Worm (Caenorhabditis elegans) whole organism, L1 larva: ENCODE measurements around the gene clec-88.

Experiments
- C04F5.9 ChIP-seq: sonication (generic microtip); optimal IDR thresholded peaks from 2 replicates; lab custom pipeline; 2016; ENCODE audit warnings: missing genetic modification characterization, missing compliant biosample characterization
- F16B12.6 ChIP-seq: fragments of 150-350 bp; optimal IDR thresholded peaks from 2 replicates; lab custom pipeline; 2014; ENCODE audit warnings: missing biosample characterization, missing genetic modification characterization
- alr-1 ChIP-seq: fragments of 200-800 bp; sonication (Bioruptor generic); optimal IDR thresholded peaks from 2 replicates; lab custom pipeline; 2018; ENCODE audit warnings: borderline replicate concordance, mild to moderate bottlenecking, missing genetic modification characterization, missing compliant biosample characterization
- blmp-1 ChIP-seq: fragments of 150-350 bp; optimal IDR thresholded peaks from 2 replicates; lab custom pipeline; 2014; ENCODE audit warnings: missing biosample characterization, missing genetic modification characterization
- ceh-8 ChIP-seq: fragments of 200-800 bp; sonication (Bioruptor generic); optimal IDR thresholded peaks from 2 replicates; lab custom pipeline; 2018; ENCODE audit warnings: mild to moderate bottlenecking, missing genetic modification characterization, moderate library complexity, missing compliant biosample characterization
- ceh-82 ChIP-seq, 3 experiments: fragments of 150-350 bp in 1 of 3; sonication (generic microtip) in 2 of 3; optimal IDR thresholded peaks; 2 replicates each; lab custom pipeline; 2014 to 2017; ENCODE audit warnings: missing biosample characterization in 3 of 3, missing genetic modification characterization in 3 of 3
- ceh-90 ChIP-seq: sonication (generic microtip); optimal IDR thresholded peaks from 2 replicates; lab custom pipeline; 2016; ENCODE audit warnings: missing genetic modification characterization, missing compliant biosample characterization
- ces-1 ChIP-seq: fragments of 150-350 bp; optimal IDR thresholded peaks from 2 replicates; lab custom pipeline; 2014; ENCODE audit warnings: missing biosample characterization, missing genetic modification reagents, missing genetic modification characterization
- dpl-1 ChIP-seq, 3 experiments: fragments of 150-350 bp in 2 of 3; sonication (generic microtip) in 1 of 3; optimal IDR thresholded peaks; 2 replicates each; lab custom pipeline; 2014 to 2017; ENCODE audit warnings: missing biosample characterization in 3 of 3, missing genetic modification characterization in 3 of 3, missing genetic modification reagents in 3 of 3
- efl-1 ChIP-seq, 4 experiments: fragments of 150-350 bp; optimal IDR thresholded peaks in 3 of 4; peaks in 1 of 4; 1 replicate in 1 of 4; 2 replicates in 3 of 4; lab custom pipeline; 2014; ENCODE audit warnings: missing biosample characterization in 2 of 4, missing genetic modification characterization in 2 of 4, missing genetic modification reagents in 2 of 4
- efl-3 ChIP-seq: fragments of 200-800 bp; sonication (Bioruptor generic); optimal IDR thresholded peaks from 2 replicates; lab custom pipeline; 2018; ENCODE audit warnings: mild to moderate bottlenecking, missing genetic modification characterization, missing compliant biosample characterization
- egl-13 ChIP-seq: sonication (generic microtip); optimal IDR thresholded peaks from 2 replicates; lab custom pipeline; 2016; ENCODE audit warnings: missing genotype, missing genetic modification reagents, missing genetic modification characterization, missing compliant biosample characterization
- egl-27 ChIP-seq, 2 experiments: fragments of 150-350 bp in 1 of 2; sonication (generic microtip); optimal IDR thresholded peaks; 3 replicates each; lab custom pipeline; 2017 to 2018; ENCODE audit warnings: missing biosample characterization in 2 of 2, missing genetic modification characterization in 2 of 2, missing genetic modification reagents in 2 of 2
- elt-2 ChIP-seq: sonication (generic microtip); optimal IDR thresholded peaks from 2 replicates; lab custom pipeline; 2016; ENCODE audit warnings: missing genetic modification characterization, mild to moderate bottlenecking, inconsistent platforms, missing compliant biosample characterization, missing genetic modification reagents
- ets-5 ChIP-seq: fragments of 200-800 bp; sonication (Bioruptor generic); IDR thresholded peaks from 2 replicates; pipeline ENCODE4 v1.3.6; 2022; ENCODE audit warnings: missing genetic modification characterization, missing compliant biosample characterization
- fkh-8 ChIP-seq: sonication (generic microtip); optimal IDR thresholded peaks from 2 replicates; lab custom pipeline; 2016; ENCODE audit warnings: mild to moderate bottlenecking, missing genetic modification characterization, missing compliant biosample characterization
- hpl-2 ChIP-seq: fragments of 150-350 bp; optimal IDR thresholded peaks from 2 replicates; lab custom pipeline; 2014; ENCODE audit warnings: missing biosample characterization, missing genetic modification reagents, missing genetic modification characterization
- isw-1 ChIP-seq: fragments of 200-800 bp; sonication (Bioruptor generic); IDR thresholded peaks from 2 replicates; pipeline ENCODE4 v1.3.6; 2022; ENCODE audit warnings: missing genetic modification characterization, missing compliant biosample characterization
- lin-13 ChIP-seq: fragments of 150-350 bp; optimal IDR thresholded peaks from 2 replicates; lab custom pipeline; 2014; ENCODE audit warnings: missing biosample characterization, missing genetic modification reagents, missing genetic modification characterization
- lin-14 ChIP-seq: fragments of 200-800 bp; sonication (Bioruptor generic); optimal IDR thresholded peaks from 2 replicates; lab custom pipeline; 2018; ENCODE audit warnings: mild to moderate bottlenecking, missing genetic modification characterization, moderate library complexity, missing compliant biosample characterization
- lin-35 ChIP-seq, 2 experiments: fragments of 150-350 bp; optimal IDR thresholded peaks; 2 replicates each; lab custom pipeline; 2014; ENCODE audit warnings: missing biosample characterization in 2 of 2, missing genetic modification characterization in 2 of 2, missing genetic modification reagents in 2 of 2
- lin-39 ChIP-seq: fragments of 150-350 bp; optimal IDR thresholded peaks from 2 replicates; lab custom pipeline; 2014; ENCODE audit warnings: missing biosample characterization, missing genetic modification reagents, missing genetic modification characterization
- lir-3 ChIP-seq: sonication (generic microtip); optimal IDR thresholded peaks from 2 replicates; lab custom pipeline; 2016; ENCODE audit warnings: mild to moderate bottlenecking, missing genetic modification characterization, moderate library complexity, missing compliant biosample characterization; ENCODE audit not compliant: poor library complexity
- mab-9 ChIP-seq: fragments of 200-800 bp; sonication (Bioruptor generic); IDR thresholded peaks from 2 replicates; pipeline ENCODE4 v1.3.6; 2022; ENCODE audit warnings: missing genetic modification reagents, missing genetic modification characterization, missing compliant biosample characterization
- mdl-1 ChIP-seq, 2 experiments: fragments of 150-350 bp; optimal IDR thresholded peaks; 2 replicates each; lab custom pipeline; 2014 to 2017; ENCODE audit warnings: missing biosample characterization in 2 of 2, missing genetic modification characterization in 2 of 2, inconsistent platforms in 1 of 2
- mep-1 ChIP-seq: fragments of 150-350 bp; optimal IDR thresholded peaks from 2 replicates; lab custom pipeline; 2014; ENCODE audit warnings: missing biosample characterization, missing genetic modification characterization
- nhr-11 ChIP-seq: fragments of 150-350 bp; optimal IDR thresholded peaks from 2 replicates; lab custom pipeline; 2014; ENCODE audit warnings: missing biosample characterization, missing genetic modification characterization
- nhr-19 ChIP-seq: fragments of 200-800 bp; sonication (Bioruptor generic); conservative IDR thresholded peaks from 2 replicates; pipeline ENCODE4 v1.3.6; 2022; ENCODE audit warnings: missing genetic modification characterization, missing compliant biosample characterization
- nhr-47 ChIP-seq: sonication (generic microtip); optimal IDR thresholded peaks from 2 replicates; lab custom pipeline; 2016; ENCODE audit warnings: mild to moderate bottlenecking, missing genetic modification characterization, moderate library complexity, missing compliant biosample characterization
- nhr-71 ChIP-seq: sonication (generic microtip); optimal IDR thresholded peaks from 2 replicates; lab custom pipeline; 2016; ENCODE audit warnings: mild to moderate bottlenecking, missing genetic modification characterization, moderate library complexity, missing compliant biosample characterization
- nhr-85 ChIP-seq: sonication (generic microtip); peaks from one replicate; lab custom pipeline; 2016; ENCODE audit warnings: missing genetic modification characterization, inconsistent platforms, missing compliant biosample characterization
- nhr-90 ChIP-seq: sonication (generic microtip); optimal IDR thresholded peaks from 2 replicates; lab custom pipeline; 2016; ENCODE audit warnings: mild to moderate bottlenecking, missing genetic modification characterization, missing compliant biosample characterization; ENCODE audit not compliant: poor library complexity
- pax-3 ChIP-seq: fragments of 200-800 bp; sonication (Bioruptor generic); optimal IDR thresholded peaks from 2 replicates; lab custom pipeline; 2018; ENCODE audit warnings: mild to moderate bottlenecking, missing genetic modification characterization, moderate library complexity, missing compliant biosample characterization
- pqm-1 ChIP-seq: sonication (generic microtip); optimal IDR thresholded peaks from 3 replicates; lab custom pipeline; 2017; ENCODE audit warnings: missing biosample characterization, missing genetic modification characterization
- rnt-1 ChIP-seq: sonication (generic microtip); optimal IDR thresholded peaks from 2 replicates; lab custom pipeline; 2016; ENCODE audit warnings: mild to moderate bottlenecking, missing genetic modification characterization, moderate library complexity, missing compliant biosample characterization
- sox-4 ChIP-seq: sonication (generic microtip); optimal IDR thresholded peaks from 2 replicates; lab custom pipeline; 2016; ENCODE audit warnings: missing genetic modification characterization, missing compliant biosample characterization
- swsn-7 ChIP-seq: sonication (generic microtip); optimal IDR thresholded peaks from 2 replicates; lab custom pipeline; 2016; ENCODE audit warnings: missing genetic modification characterization, missing compliant biosample characterization
- tbx-2 ChIP-seq: sonication (generic microtip); optimal IDR thresholded peaks from 2 replicates; lab custom pipeline; 2016; ENCODE audit warnings: missing genetic modification characterization, missing compliant biosample characterization
- unc-130 ChIP-seq: fragments of 150-350 bp; optimal IDR thresholded peaks from 2 replicates; lab custom pipeline; 2017; ENCODE audit warnings: missing biosample characterization, missing genetic modification characterization, inconsistent platforms
- unc-86 ChIP-seq: sonication (generic microtip); optimal IDR thresholded peaks from 2 replicates; lab custom pipeline; 2016; ENCODE audit warnings: missing genetic modification characterization, missing compliant biosample characterization
- xbp-1 ChIP-seq: sonication (generic microtip); optimal IDR thresholded peaks from 2 replicates; lab custom pipeline; 2016; ENCODE audit warnings: missing genetic modification characterization, missing compliant biosample characterization
- zip-4 ChIP-seq: fragments of 200-800 bp; sonication (Bioruptor generic); optimal IDR thresholded peaks from 2 replicates; lab custom pipeline; 2018; ENCODE audit warnings: mild to moderate bottlenecking, missing genetic modification characterization, moderate library complexity, missing compliant biosample characterization

clec-88 gene

ce11 chrII:6370110-6370509, 4.6 kb downstream of the clec-88 start (continued):
- TF ChIP-seq dpl-1 (GFP tag; optimal IDR thresholded peaks at IDR 0.05; lab: Kevin White, UChicago) (peak; percentile 67 to 79 (median 78)), egl-27 (tag; optimal IDR thresholded peaks at IDR 0.05; lab: Kevin White, UChicago) (peak in 1 of 2 experiments; percentile 6), zip-4 (no peak), C04F5.9 (no peak), lin-13 (peak; percentile 80), nhr-47 (tag; lab: Kevin White, UChicago) (peak; percentile 88), fkh-8 (peak; percentile 88), lir-3 (tag; lab: Kevin White, UChicago) (peak; percentile 47), ceh-8 (GFP tag; lab: Kevin White, UChicago) (peak; percentile 29), nhr-90 (tag; lab: Kevin White, UChicago) (peak; percentile 79), rnt-1 (peak; percentile 89), isw-1 (GFP tag; lab: Robert Waterston, UW) (peak; percentile 85), mab-9 (0 out of 2 replicates have a peak, but pooled peaks have one; percentile 34), hpl-2 (peak; percentile 20), alr-1 (tag; lab: Kevin White, UChicago) (no peak), efl-3 (GFP tag; lab: Kevin White, UChicago) (no peak)
- TF ChIP-seq, all 84 proteins: peak for 50

DNA sequence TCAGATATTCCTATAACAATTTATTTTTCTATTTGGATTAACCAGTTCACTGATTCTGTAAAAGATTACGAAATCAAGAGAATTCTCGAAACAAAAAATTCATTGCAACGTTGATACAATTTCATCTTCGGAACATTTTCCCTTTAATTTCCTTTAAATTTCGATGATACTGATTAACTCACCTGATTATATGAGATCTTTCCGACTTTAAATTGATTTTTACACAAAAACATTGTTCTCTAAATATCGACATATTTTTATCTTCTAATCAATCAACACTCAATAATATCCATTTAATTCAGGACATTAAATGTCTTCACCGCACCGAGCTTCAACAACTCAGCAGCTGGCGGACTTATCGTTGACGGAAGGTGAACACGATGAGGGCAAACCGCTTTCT, 5.5 kb downstream of the clec-88 start, which contains the start of gene lin-23:
TSS of gene lin-23 (plus strand) at position 301 of the 400 bp plus-strand sequence.
- no peak for TF ChIP-seq mdl-1 (tag; optimal IDR thresholded peaks at IDR 0.05; lab: Kevin White, UChicago)
- TF ChIP-seq unc-130 (tag; lab: Kevin White, UChicago) = no peak
- TF ChIP-seq ces-1 (GFP tag; lab: Kevin White, UChicago) = no peak
- TF ChIP-seq F16B12.6 = no peak
- TF ChIP-seq swsn-7 (tag; lab: Kevin White, UChicago) = no peak
- no peak for TF ChIP-seq blmp-1
- no peak for TF ChIP-seq ceh-82 (tag; optimal IDR thresholded peaks at IDR 0.05; lab: Kevin White, UChicago)

- TF ChIP-seq nhr-71 (tag; lab: Kevin White, UChicago) (no peak), efl-1 (optimal IDR thresholded peaks at IDR 0.05; lab: Kevin White, UChicago) (no peak), efl-1 (GFP tag; optimal IDR thresholded peaks at IDR 0.05 in 1 of 2; lab: Kevin White, UChicago) (no peak), pax-3 (tag; lab: Kevin White, UChicago) (no peak), mep-1 (no peak), tbx-2 (no peak), lin-14 (GFP tag; lab: Kevin White, UChicago) (no peak), fkh-8 (no peak), lir-3 (tag; lab: Kevin White, UChicago) (no peak), mab-9 (no peak), xbp-1 (tag; lab: Kevin White, UChicago) (no peak), sox-4 (tag; lab: Kevin White, UChicago) (no peak), hpl-2 (no peak), elt-2 (tag; lab: Kevin White, UChicago) (no peak), nhr-11 (tag; lab: Kevin White, UChicago) (no peak), efl-3 (GFP tag; lab: Kevin White, UChicago) (no peak), F16B12.6 (no peak), unc-86 (tag; lab: Kevin White, UChicago) (no peak), swsn-7 (tag; lab: Kevin White, UChicago) (no peak), ets-5 (GFP tag; lab: Robert Waterston, UW) (no peak)
- TF ChIP-seq, all 84 proteins: peak for 0
Measured at ce11 chrII:6373361-6373760, 7.8 kb downstream of the clec-88 start.

DNA sequence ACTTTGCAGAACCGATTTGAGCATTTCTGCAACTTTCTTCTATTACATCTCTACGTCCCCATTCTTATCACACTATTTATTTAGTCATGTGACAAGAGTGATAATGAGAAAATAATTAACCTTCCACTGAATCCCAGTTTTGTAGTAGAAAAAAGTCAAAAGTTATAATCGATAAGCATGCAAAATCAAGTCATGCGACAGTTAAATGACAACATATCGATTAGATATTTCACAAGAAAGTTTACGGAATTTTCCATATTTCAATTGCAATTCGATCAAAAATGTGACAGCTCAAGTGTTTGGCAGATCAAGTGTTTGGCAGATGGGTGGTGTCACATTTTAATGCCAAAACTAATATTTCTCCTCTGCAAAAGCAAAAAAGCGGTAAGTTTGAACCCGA, 9.1 kb downstream of the clec-88 start:
- TF ChIP-seq efl-1 (optimal IDR thresholded peaks at IDR 0.05; lab: Kevin White, UChicago) (no peak), efl-1 (GFP tag; optimal IDR thresholded peaks at IDR 0.05 in 1 of 2; lab: Kevin White, UChicago) (peak in 1 of 2 experiments; percentile 88), elt-2 (tag; lab: Kevin White, UChicago) (peak; percentile 78), lin-35 (GFP tag; optimal IDR thresholded peaks at IDR 0.05; lab: Kevin White, UChicago) (peak in 1 of 2 experiments; percentile 55), lin-39 (tag; lab: Kevin White, UChicago) (no peak), egl-13 (no peak), dpl-1 (GFP tag; optimal IDR thresholded peaks at IDR 0.05; lab: Kevin White, UChicago) (no peak), zip-4 (no peak), pqm-1 (tag; lab: Kevin White, UChicago) (no peak), ceh-90 (tag; lab: Kevin White, UChicago) (no peak), nhr-19 (GFP tag; lab: Robert Waterston, UW) (no peak; the same call in 1 of the 2 replicates), nhr-85 (peak; percentile 62), nhr-90 (tag; lab: Kevin White, UChicago) (peak; percentile 23), nhr-71 (tag; lab: Kevin White, UChicago) (peak; percentile 1), hpl-2 (peak; percentile 29)
- TF ChIP-seq, all 84 proteins: peak for 7
